Fruit fly (Drosophila melanogaster) whole organism, wandering third instar larva: ENCODE measurements around the gene CG44038.
A peak's percentile ranks its signal among the peaks of the same experiment; 100 is the strongest.

ENCODE experiments used
- Abd-B ChIP-seq: fragments of >200 bp; optimal IDR thresholded peaks from 2 replicates; lab custom pipeline; 2017; ENCODE audit warnings: missing biosample characterization, missing genetic modification characterization
- CG32264 ChIP-seq: fragments of 200-800 bp; sonication (Bioruptor generic); optimal IDR thresholded peaks from 2 replicates; lab custom pipeline; 2016; ENCODE audit warnings: missing biosample characterization, missing genetic modification characterization
- CrebA ChIP-seq: fragments of 200-800 bp; sonication (Bioruptor generic); optimal IDR thresholded peaks from 2 replicates; lab custom pipeline; 2016; ENCODE audit warnings: missing biosample characterization, mild to moderate bottlenecking, missing genetic modification characterization, borderline replicate concordance
- Dif ChIP-seq: fragments of 200-275, 200-300 bp; sonication (Bioruptor generic); optimal IDR thresholded peaks from 2 replicates; lab custom pipeline; 2018; ENCODE audit warnings: missing biosample characterization, missing genetic modification characterization; ENCODE audit not compliant: partially characterized antibody
- GATAd ChIP-seq: sonication (Bioruptor generic); optimal IDR thresholded peaks from 2 replicates; lab custom pipeline; 2016; ENCODE audit warnings: missing biosample characterization, missing genetic modification characterization
- HLH106 ChIP-seq: fragments of 200-800 bp; optimal IDR thresholded peaks from 3 replicates; lab custom pipeline; 2019; ENCODE audit warnings: missing biosample characterization, mild to moderate bottlenecking, missing genetic modification characterization, moderate library complexity
- Hnf4 ChIP-seq: fragments of 200-800 bp; sonication (Bioruptor generic); optimal IDR thresholded peaks from 2 replicates; lab custom pipeline; 2016; ENCODE audit warnings: missing biosample characterization, mild to moderate bottlenecking, missing genetic modification characterization
- Hr78 ChIP-seq: fragments of >200 bp; optimal IDR thresholded peaks from 2 replicates; lab custom pipeline; 2017; ENCODE audit warnings: missing biosample characterization, missing genetic modification characterization
- Hr83 ChIP-seq: fragments of 200-300 bp; sonication (Bioruptor generic); optimal IDR thresholded peaks from 2 replicates; lab custom pipeline; 2016; ENCODE audit warnings: missing biosample characterization, mild to moderate bottlenecking, missing genetic modification characterization, moderate library complexity; ENCODE audit not compliant: poor library complexity, severe bottlenecking
- Jra ChIP-seq: sonication (Bioruptor generic); optimal IDR thresholded peaks from 2 replicates; lab custom pipeline; 2016; ENCODE audit warnings: missing biosample characterization, missing genetic modification characterization
- Mio ChIP-seq: sonication (Bioruptor generic); optimal IDR thresholded peaks from 2 replicates; lab custom pipeline; 2016; ENCODE audit warnings: missing biosample characterization, missing genetic modification characterization
- Myc ChIP-seq: fragments of >200 bp; optimal IDR thresholded peaks from 2 replicates; lab custom pipeline; 2017
- N ChIP-seq: fragments of >200 bp; optimal IDR thresholded peaks from 2 replicates; lab custom pipeline; 2018; ENCODE audit warnings: missing biosample characterization, missing external identifiers, missing genetic modification characterization
- OdsH ChIP-seq: fragments of 200-800 bp; sonication (Bioruptor generic); optimal IDR thresholded peaks from 2 replicates; lab custom pipeline; 2016; ENCODE audit warnings: missing biosample characterization, mild to moderate bottlenecking, missing genetic modification characterization
- Rel ChIP-seq, 2 experiments: fragments of 200-800 bp; sonication (Bioruptor generic) in 1 of 2; optimal IDR thresholded peaks; 2 replicates in 1 of 2; 3 replicates in 1 of 2; lab custom pipeline; 2016 to 2019; ENCODE audit warnings: mild to moderate bottlenecking in 2 of 2, missing biosample characterization in 2 of 2, missing genetic modification characterization in 2 of 2, moderate library complexity in 1 of 2
- Vsx2 ChIP-seq: fragments of 200-300, 225-300 bp; sonication (Bioruptor generic); optimal IDR thresholded peaks from 2 replicates; lab custom pipeline; 2018; ENCODE audit warnings: missing biosample characterization, missing genetic modification characterization; ENCODE audit not compliant: partially characterized antibody
- brk ChIP-seq: fragments of 200-800 bp; sonication (Bioruptor generic); optimal IDR thresholded peaks from 2 replicates; lab custom pipeline; 2016; ENCODE audit warnings: missing biosample characterization, mild to moderate bottlenecking, missing genetic modification characterization
- dl ChIP-seq, 2 experiments: fragments of 175-275, 200-275 bp in 1 of 2; fragments of 200-275 bp in 1 of 2; sonication (Bioruptor generic); optimal IDR thresholded peaks; lab custom pipeline; 2018; ENCODE audit warnings: mild to moderate bottlenecking in 2 of 2, missing biosample characterization in 2 of 2, missing genetic modification characterization in 2 of 2, moderate library complexity in 2 of 2; ENCODE audit not compliant: partially characterized antibody in 2 of 2, insufficient read depth in 1 of 2
- dmrt93B ChIP-seq: fragments of 200-800 bp; sonication (Bioruptor generic); optimal IDR thresholded peaks from 2 replicates; lab custom pipeline; 2018; ENCODE audit warnings: missing biosample characterization, mild to moderate bottlenecking, missing genetic modification characterization
- dsf ChIP-seq: sonication (Bioruptor generic); optimal IDR thresholded peaks from 2 replicates; lab custom pipeline; 2016; ENCODE audit warnings: missing biosample characterization, missing genetic modification characterization, borderline replicate concordance
- ey ChIP-seq: fragments of 200-800 bp; sonication (Bioruptor generic); optimal IDR thresholded peaks from 2 replicates; lab custom pipeline; 2016; ENCODE audit warnings: missing biosample characterization, missing genetic modification characterization
- foxo ChIP-seq, 2 experiments: fragments of 200-800 bp; sonication (Bioruptor generic); optimal IDR thresholded peaks; 2 replicates in 1 of 2; 3 replicates in 1 of 2; lab custom pipeline; 2016 to 2017; ENCODE audit warnings: missing biosample characterization in 2 of 2, missing genetic modification characterization in 2 of 2
- fru ChIP-seq: fragments of 200-800 bp; sonication (Bioruptor generic); optimal IDR thresholded peaks from 3 replicates; lab custom pipeline; 2016; ENCODE audit warnings: missing biosample characterization, mild to moderate bottlenecking, missing genetic modification characterization
- jim ChIP-seq: fragments of 175-275, 200-325 bp; sonication (Bioruptor generic); optimal IDR thresholded peaks from 2 replicates; lab custom pipeline; 2016; ENCODE audit warnings: missing biosample characterization, mild to moderate bottlenecking, missing genetic modification characterization
- pan ChIP-seq: fragments of >200 bp; optimal IDR thresholded peaks from 2 replicates; lab custom pipeline; 2017
- psq ChIP-seq: fragments of 200-800 bp; sonication (Bioruptor generic); optimal IDR thresholded peaks from 3 replicates; lab custom pipeline; 2017; ENCODE audit warnings: missing biosample characterization, mild to moderate bottlenecking, missing genetic modification characterization, moderate library complexity
- rgr ChIP-seq: fragments of 200-800 bp; sonication (Bioruptor generic); optimal IDR thresholded peaks from 3 replicates; lab custom pipeline; 2016; ENCODE audit warnings: missing biosample characterization, mild to moderate bottlenecking, missing genetic modification characterization
- sage ChIP-seq: fragments of 200-800 bp; sonication (Bioruptor generic); optimal IDR thresholded peaks from 2 replicates; lab custom pipeline; 2016; ENCODE audit warnings: missing biosample characterization, mild to moderate bottlenecking, missing genetic modification characterization
- sv ChIP-seq: fragments of 200-800 bp; sonication (Bioruptor generic); optimal IDR thresholded peaks from 3 replicates; lab custom pipeline; 2016; ENCODE audit warnings: missing biosample characterization, missing genetic modification characterization
- tai ChIP-seq: sonication (Bioruptor generic); optimal IDR thresholded peaks from 2 replicates; lab custom pipeline; 2016; ENCODE audit warnings: missing biosample characterization, missing genetic modification characterization
- usp ChIP-seq: fragments of >200 bp; optimal IDR thresholded peaks from 2 replicates; lab custom pipeline; 2017; ENCODE audit warnings: missing biosample characterization, missing genetic modification characterization

Gene CG44038

dm6 chr3R:12244468-12245060, 16.2 kb upstream of the CG44038 start:
- peak in 1 of 2 experiments; percentile 41 for TF ChIP-seq dl (GFP tag; optimal IDR thresholded peaks at IDR 0.05; lab: Kevin White, UChicago; ENCODE audit: insufficient read depth in 1 of 2, partially characterized antibody in 2 of 2)
- no peak for TF ChIP-seq dsf (GFP tag; lab: Kevin White, UChicago)
- TF ChIP-seq Dif (GFP tag; lab: Kevin White, UChicago), result peak; percentile 4
- no peak for TF ChIP-seq CrebA (GFP tag; lab: Kevin White, UChicago)

- TF ChIP-seq Rel (GFP tag; optimal IDR thresholded peaks at IDR 0.05; lab: Kevin White, UChicago) (no peak), Rel (tag; optimal IDR thresholded peaks at IDR 0.05; lab: Kevin White, UChicago) (no peak), dmrt93B (GFP tag; lab: Kevin White, UChicago) (no peak), usp (no peak), fru (GFP tag; lab: Kevin White, UChicago) (no peak), Vsx2 (GFP tag; lab: Kevin White, UChicago) (no peak), jim (no peak), psq (GFP tag; lab: Kevin White, UChicago) (no peak), sv (no peak), CG32264 (no peak), Dif (GFP tag; lab: Kevin White, UChicago) (no peak), N (GFP tag; lab: Kevin White, UChicago) (no peak), Hr83 (GFP tag; lab: Kevin White, UChicago) (no peak), HLH106 (tag; lab: Kevin White, UChicago) (no peak), foxo (GFP tag; optimal IDR thresholded peaks at IDR 0.05; lab: Kevin White, UChicago) (no peak), tai (GFP tag; lab: Kevin White, UChicago) (no peak)
Observed at dm6 chr3R:12248243-12248642, 12.5 kb upstream of the CG44038 start.

- TF ChIP-seq Myc (lab: Kevin White, UChicago) (no peak), OdsH (GFP tag; lab: Kevin White, UChicago) (no peak), Abd-B (GFP tag; lab: Kevin White, UChicago) (no peak), CrebA (GFP tag; lab: Kevin White, UChicago) (no peak), Hnf4 (GFP tag; lab: Kevin White, UChicago) (no peak), Mio (GFP tag; lab: Kevin White, UChicago) (no peak)
- TF ChIP-seq, all 38 proteins: peak for 0
Observed at dm6 chr3R:12250204-12250603, 10.6 kb upstream of the CG44038 start.

dm6 chr3R:12251534-12251933, 9.2 kb upstream of the CG44038 start:
- TF ChIP-seq brk (no peak), OdsH (GFP tag; lab: Kevin White, UChicago) (no peak), psq (GFP tag; lab: Kevin White, UChicago) (no peak), Jra (GFP tag; lab: Kevin White, UChicago) (no peak), ey (GFP tag; lab: Kevin White, UChicago) (no peak), Dif (GFP tag; lab: Kevin White, UChicago) (no peak), tai (GFP tag; lab: Kevin White, UChicago) (no peak), rgr (GFP tag; lab: Kevin White, UChicago) (no peak), pan (no peak), CrebA (GFP tag; lab: Kevin White, UChicago) (no peak), HLH106 (tag; lab: Kevin White, UChicago) (no peak), GATAd (GFP tag; lab: Kevin White, UChicago) (no peak), N (GFP tag; lab: Kevin White, UChicago) (no peak), Hr78 (no peak)

- TF ChIP-seq dmrt93B (GFP tag; lab: Kevin White, UChicago) (no peak), usp (no peak), Dif (GFP tag; lab: Kevin White, UChicago) (no peak), sage (GFP tag; lab: Kevin White, UChicago) (no peak), Abd-B (GFP tag; lab: Kevin White, UChicago) (no peak), dsf (GFP tag; lab: Kevin White, UChicago) (no peak), dl (GFP tag; optimal IDR thresholded peaks at IDR 0.05; lab: Kevin White, UChicago; ENCODE audit: insufficient read depth in 1 of 2, partially characterized antibody in 2 of 2) (no peak), sv (no peak), pan (no peak)
Observed at dm6 chr3R:12252457-12253065, 8.2 kb upstream of the CG44038 start.
